Fruit fly (Drosophila melanogaster) whole organism, larva: ENCODE measurements around the gene CG6870.

Experiments used
- noc ChIP-seq: fragments of 200-800 bp; sonication (Bioruptor generic); optimal IDR thresholded peaks from 3 replicates; lab custom pipeline; 2019; ENCODE audit warnings: missing biosample characterization, mild to moderate bottlenecking, missing genetic modification characterization, moderate library complexity

CG6870 gene

dm6 chr2L:17591960-17592359 lies at the start of gene CG6870, which contains the start of gene Sytalpha:
TSS of gene CG6870 (minus strand) at chr2L:17592299.
TSS of gene Sytalpha (plus strand) at chr2L:17592260.
- TF ChIP-seq noc (tag; lab: Kevin White, UChicago), result no peak

dm6 chr2L:17627559-17627958 lies 35.5 kb upstream of the CG6870 start, which contains the start of gene CG43054:
TSS of gene CG43054 (plus strand) at chr2L:17627859.
- no peak for TF ChIP-seq noc (tag; lab: Kevin White, UChicago)

dm6 chr2L:17625992-17626391 lies 33.9 kb upstream of the CG6870 start, which contains the start of gene CG15147:
TSS of gene CG15147 (minus strand) at chr2L:17626381.
- no peak for TF ChIP-seq noc (tag; lab: Kevin White, UChicago)

dm6 chr2L:17621194-17621593 lies 29.1 kb upstream of the CG6870 start:
- no peak for TF ChIP-seq noc (tag; lab: Kevin White, UChicago)

- TF ChIP-seq noc (tag; lab: Kevin White, UChicago), result no peak
Observed at dm6 chr2L:17615471-17615870, 23.4 kb upstream of the CG6870 start.

dm6 chr2L:17603152-17603551 lies 11.1 kb upstream of the CG6870 start:
- TF ChIP-seq noc (tag; lab: Kevin White, UChicago), result no peak

- no peak for TF ChIP-seq noc (tag; lab: Kevin White, UChicago)
Observed at dm6 chr2L:17594087-17594486, 2.0 kb upstream of the CG6870 start.

- no peak for TF ChIP-seq noc (tag; lab: Kevin White, UChicago)
Observed at dm6 chr2L:17589853-17590252, 2.2 kb downstream of the CG6870 start.

- TF ChIP-seq noc (tag; lab: Kevin White, UChicago), result no peak
Observed at dm6 chr2L:17589115-17589514, 3.0 kb downstream of the CG6870 start, which contains the start of gene Oli. TSS of gene Oli (plus strand) at chr2L:17589184.

dm6 chr2L:17588173-17589082 lies 3.7 kb downstream of the CG6870 start:
- TF ChIP-seq noc (tag; lab: Kevin White, UChicago), result no peak

dm6 chr2L:17586750-17587149 lies 5.3 kb downstream of the CG6870 start:
- TF ChIP-seq noc (tag; lab: Kevin White, UChicago), result no peak

dm6 chr2L:17585000-17585399 lies 7.1 kb downstream of the CG6870 start:
- no peak for TF ChIP-seq noc (tag; lab: Kevin White, UChicago)

- TF ChIP-seq noc (tag; lab: Kevin White, UChicago), result no peak
Observed at dm6 chr2L:17582994-17583393, 9.1 kb downstream of the CG6870 start.

dm6 chr2L:17574337-17574912 lies 17.7 kb downstream of the CG6870 start:
- no peak for TF ChIP-seq noc (tag; lab: Kevin White, UChicago)

dm6 chr2L:17573063-17573462 lies 19.0 kb downstream of the CG6870 start:
- no peak for TF ChIP-seq noc (tag; lab: Kevin White, UChicago)

- no peak for TF ChIP-seq noc (tag; lab: Kevin White, UChicago)
Observed at dm6 chr2L:17565734-17566133, 26.4 kb downstream of the CG6870 start.
